Worm (Caenorhabditis elegans): ENCODE measurements around the gene F15A4.10.

ce11 chrII:12465557-12465956 is 19.4 kb downstream of the F15A4.10 start, which contains the start of gene sre-37:
- TF ChIP-seq flt-1 (GFP tag; IDR thresholded peaks at IDR 0.05) (no peak), ref-1 (GFP tag; conservative IDR thresholded peaks at IDR 0.05) (no peak), cog-1 (tag; optimal IDR thresholded peaks at IDR 0.05) (no peak), T22C8.4 (GFP tag; IDR thresholded peaks at IDR 0.05) (no peak), tab-1 (GFP tag; IDR thresholded peaks at IDR 0.05) (no peak), ztf-29 (GFP tag; IDR thresholded peaks at IDR 0.05) (no peak)

Data from whole organism, midembryonic.